Fruit fly (Drosophila melanogaster) whole organism, pupa: ENCODE results near the gene PAPLA1.

Source experiments
- CG14655 ChIP-seq: fragments of 200-800 bp; sonication (Bioruptor generic); optimal IDR thresholded peaks from 3 replicates; lab custom pipeline; 2017; ENCODE audit warnings: mild to moderate bottlenecking, missing biosample characterization, missing genetic modification reagents, missing genetic modification characterization
- CG15710 ChIP-seq: fragments of 200-800 bp; sonication (Bioruptor generic); optimal IDR thresholded peaks from 2 replicates; lab custom pipeline; 2018; ENCODE audit warnings: missing biosample characterization, mild to moderate bottlenecking, missing genetic modification characterization, moderate library complexity
- CG17806 ChIP-seq: fragments of 200-800 bp; sonication (Bioruptor generic); optimal IDR thresholded peaks from 2 replicates; lab custom pipeline; 2018; ENCODE audit warnings: missing biosample characterization, mild to moderate bottlenecking, missing genetic modification characterization, moderate library complexity
- CG4496 ChIP-seq: fragments of 200-800 bp; sonication (Bioruptor generic); IDR thresholded peaks from 3 replicates; pipeline ENCODE4 v1.3.6; 2022; ENCODE audit warnings: missing biosample characterization, missing genetic modification characterization
- CG8159 ChIP-seq: fragments of 200-800 bp; sonication (Bioruptor generic); optimal IDR thresholded peaks from 3 replicates; lab custom pipeline; 2018; ENCODE audit warnings: missing biosample characterization, mild to moderate bottlenecking, missing genetic modification characterization, moderate library complexity
- CG9948 ChIP-seq: fragments of 200-800 bp; sonication (Bioruptor generic); optimal IDR thresholded peaks from 2 replicates; lab custom pipeline; 2018; ENCODE audit warnings: missing biosample characterization, mild to moderate bottlenecking, missing genetic modification characterization, moderate library complexity
- EcR ChIP-seq: fragments of 200-800 bp; sonication (Bioruptor generic); optimal IDR thresholded peaks from 3 replicates; lab custom pipeline; 2019; ENCODE audit warnings: missing biosample characterization, missing genetic modification characterization, mild to moderate bottlenecking, moderate library complexity, missing genetic modification reagents
- gl ChIP-seq: fragments of 200-800 bp; sonication (Bioruptor generic); optimal IDR thresholded peaks from 2 replicates; lab custom pipeline; 2018; ENCODE audit warnings: missing biosample characterization, mild to moderate bottlenecking, missing genetic modification characterization

DNA sequence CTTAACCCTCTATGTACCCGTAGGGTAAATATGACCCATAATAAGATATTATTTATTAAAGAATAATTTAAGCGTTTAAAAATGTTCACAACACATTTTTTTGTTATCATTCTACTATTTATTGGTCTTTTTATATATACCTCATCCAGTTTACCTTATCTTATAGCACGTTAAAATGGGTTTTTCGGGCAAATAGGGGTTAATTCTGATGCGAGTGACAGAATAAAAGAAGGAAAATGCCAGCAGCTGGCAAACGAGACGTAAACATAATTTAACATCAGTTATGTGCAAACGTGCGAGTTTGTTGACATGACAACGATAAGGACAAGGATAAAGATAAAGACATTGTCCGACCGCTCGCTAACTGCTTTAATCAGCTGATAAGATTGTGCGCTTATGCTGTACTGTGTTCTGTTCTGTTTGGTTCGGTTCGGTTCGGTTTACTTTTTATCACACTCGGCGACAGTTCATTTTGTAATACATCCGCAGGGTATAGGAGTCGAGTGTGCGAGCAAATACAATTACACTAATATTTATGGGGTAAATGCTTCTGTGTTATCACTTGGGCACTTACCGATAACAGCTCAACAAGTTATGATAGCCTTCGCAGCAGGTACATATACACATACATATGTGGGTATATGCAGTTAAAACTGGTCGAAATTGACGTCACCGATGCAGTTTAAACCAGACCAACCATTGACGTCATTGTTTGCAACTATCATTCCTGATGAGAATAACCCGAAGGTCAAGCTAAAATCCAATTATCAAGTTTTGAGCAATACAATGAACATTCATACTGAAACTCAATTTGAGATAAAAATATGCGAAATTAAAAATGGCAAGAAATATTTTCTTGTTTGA, 58.7 kb downstream of the PAPLA1 start:
- TF ChIP-seq CG8159 (tag; lab: Kevin White, UChicago) (no peak), CG17806 (tag; lab: Kevin White, UChicago) (peak; percentile 52), CG14655 (no peak), CG4496 (GFP tag; lab: Robert Waterston, UW) (no peak), gl (tag; lab: Kevin White, UChicago) (no peak), CG9948 (peak; percentile 33), EcR (GFP tag; lab: Kevin White, UChicago) (peak; percentile 82), CG15710 (tag; lab: Kevin White, UChicago) (peak; percentile 55)
